Fruit fly (Drosophila melanogaster): ENCODE results near the gene CG31933.

DNA sequence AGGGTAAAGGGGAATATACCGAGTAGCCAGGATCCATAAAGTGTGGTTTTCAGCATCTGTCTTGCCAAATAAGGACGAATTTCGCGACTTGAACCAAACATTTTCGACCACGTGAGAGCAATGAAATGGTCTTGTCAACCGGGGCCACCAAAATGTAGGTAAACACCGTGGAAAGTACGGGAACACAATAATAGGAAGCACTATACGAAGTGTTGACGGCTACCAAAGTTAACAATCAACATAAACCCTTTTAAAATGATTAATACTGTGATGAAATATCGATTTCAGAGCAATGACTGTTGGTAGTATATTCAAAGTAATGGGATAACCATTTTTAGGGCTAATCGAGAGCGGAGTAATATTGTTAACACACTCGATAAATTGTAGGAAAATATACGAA, 30.0 kb downstream of the CG31933 start, which contains the start of gene Gr22b:
- TF ChIP-seq seq (GFP tag; IDR thresholded peaks at IDR 0.05) (no peak), CG7963 (GFP tag; IDR thresholded peaks at IDR 0.05; ENCODE audit: partially characterized antibody) (no peak), cas (GFP tag; IDR thresholded peaks at IDR 0.05) (no peak), Lim3 (GFP tag; IDR thresholded peaks at IDR 0.05) (no peak), CG6854 (GFP tag; optimal IDR thresholded peaks at IDR 0.05) (no peak), nmo (GFP tag; optimal IDR thresholded peaks at IDR 0.05) (no peak), jing (GFP tag; optimal IDR thresholded peaks at IDR 0.05) (no peak), psq (GFP tag; optimal IDR thresholded peaks at IDR 0.05) (no peak), Gug (GFP tag; IDR thresholded peaks at IDR 0.05) (no peak), CG8388 (GFP tag; optimal IDR thresholded peaks at IDR 0.05) (no peak)
